Worm (Caenorhabditis elegans) whole organism, L4 larva: ENCODE results near the gene B0272.3.

Experiments used
- Y5F2A.4 ChIP-seq: fragments of 200-800 bp; sonication (Bioruptor generic); optimal IDR thresholded peaks from 2 replicates; lab custom pipeline; 2018; ENCODE audit warnings: mild to moderate bottlenecking, missing genetic modification characterization, missing compliant biosample characterization
- Y75B8A.6 ChIP-seq: fragments of 200-800 bp; sonication (Bioruptor generic); IDR thresholded peaks from 2 replicates; pipeline ENCODE4 v1.3.6; 2022; ENCODE audit warnings: missing genetic modification reagents, missing genetic modification characterization, missing compliant biosample characterization
- aha-1 ChIP-seq: fragments of 150-350 bp; peaks from one replicate; lab custom pipeline; 2014; ENCODE audit warnings: missing biosample characterization, missing genetic modification characterization
- ama-1 ChIP-seq: fragments of 150-350 bp; optimal IDR thresholded peaks from 2 replicates; lab custom pipeline; 2014; ENCODE audit warnings: inconsistent platforms, mixed read lengths
- ceh-20 ChIP-seq: fragments of 200-800 bp; sonication (Bioruptor generic); IDR thresholded peaks from 2 replicates; pipeline ENCODE4 v1.3.6; 2022; ENCODE audit warnings: missing genetic modification reagents, missing genetic modification characterization, missing compliant biosample characterization
- ceh-44 ChIP-seq: fragments of 200-800 bp; sonication (Bioruptor generic); IDR thresholded peaks from 2 replicates; pipeline ENCODE4 v1.3.6; 2022; ENCODE audit warnings: missing genetic modification reagents, missing genetic modification characterization, missing compliant biosample characterization
- ces-1 ChIP-seq: fragments of 150-350 bp; sonication (generic microtip); optimal IDR thresholded peaks from 4 replicates; lab custom pipeline; 2014; ENCODE audit warnings: missing biosample characterization, missing genetic modification reagents, missing genetic modification characterization
- ctbp-1 ChIP-seq: fragments of 200-800 bp; sonication (Bioruptor generic); IDR thresholded peaks from 2 replicates; pipeline ENCODE4 v1.3.6; 2022; ENCODE audit warnings: missing genetic modification reagents, missing genetic modification characterization, missing compliant biosample characterization
- daf-16 ChIP-seq, 3 experiments: sonication (generic microtip); optimal IDR thresholded peaks; 2 replicates each; lab custom pipeline; 2016 to 2017; ENCODE audit warnings: missing genetic modification characterization in 3 of 3, missing genetic modification reagents in 3 of 3, mild to moderate bottlenecking in 2 of 3, missing compliant biosample characterization in 2 of 3, missing biosample characterization in 1 of 3, moderate library complexity in 1 of 3
- daf-19 ChIP-seq: fragments of 200-800 bp; sonication (Bioruptor generic); conservative IDR thresholded peaks from 2 replicates; pipeline ENCODE4 v1.3.6; 2022; ENCODE audit warnings: missing genetic modification characterization, missing compliant biosample characterization
- daf-8 ChIP-seq: fragments of 200-800 bp; sonication (Bioruptor generic); IDR thresholded peaks from 2 replicates; pipeline ENCODE4 v1.3.6; 2022; ENCODE audit warnings: missing genetic modification characterization, missing compliant biosample characterization
- dmd-6 ChIP-seq: fragments of 200-800 bp; sonication (Bioruptor generic); IDR thresholded peaks from 2 replicates; pipeline ENCODE4 v1.3.6; 2022; ENCODE audit warnings: missing genetic modification reagents, missing genetic modification characterization, missing compliant biosample characterization
- dmd-8 ChIP-seq: fragments of 200-800 bp; sonication (Bioruptor generic); IDR thresholded peaks from 2 replicates; pipeline ENCODE4 v1.3.6; 2022; ENCODE audit warnings: missing genetic modification characterization, missing compliant biosample characterization
- dmd-9 ChIP-seq: fragments of 200-800 bp; sonication (Bioruptor generic); IDR thresholded peaks from 2 replicates; pipeline ENCODE4 v1.3.6; 2022; ENCODE audit warnings: missing genetic modification reagents, missing genetic modification characterization, missing compliant biosample characterization
- dve-1 ChIP-seq: sonication (generic microtip); optimal IDR thresholded peaks from 2 replicates; lab custom pipeline; 2017; ENCODE audit warnings: antibody characterized with exemption, mild to moderate bottlenecking, missing genetic modification characterization, missing compliant biosample characterization; ENCODE audit not compliant: insufficient read depth
- egl-43 ChIP-seq: fragments of 200-800 bp; sonication (Bioruptor generic); IDR thresholded peaks from 2 replicates; pipeline ENCODE4 v1.3.6; 2022; ENCODE audit warnings: missing genetic modification reagents, missing genetic modification characterization, missing compliant biosample characterization
- fkh-10 ChIP-seq: fragments of 150-350 bp; optimal IDR thresholded peaks from 2 replicates; lab custom pipeline; 2014; ENCODE audit warnings: missing biosample characterization, missing genetic modification reagents, missing genetic modification characterization
- hlh-11 ChIP-seq: fragments of 200-800 bp; sonication (Bioruptor generic); optimal IDR thresholded peaks from 2 replicates; lab custom pipeline; 2018; ENCODE audit warnings: mild to moderate bottlenecking, missing genetic modification characterization, missing compliant biosample characterization
- hmg-1.1 ChIP-seq: fragments of 200-800 bp; sonication (Bioruptor generic); IDR thresholded peaks from 2 replicates; pipeline ENCODE4 v1.3.6; 2022; ENCODE audit warnings: missing genetic modification reagents, missing genetic modification characterization, missing compliant biosample characterization
- lim-7 ChIP-seq: fragments of 200-800 bp; sonication (Bioruptor generic); IDR thresholded peaks from 2 replicates; pipeline ENCODE4 v1.3.6; 2022; ENCODE audit warnings: missing genetic modification characterization, missing compliant biosample characterization
- lin-15B ChIP-seq: fragments of 150-350 bp; sonication (generic microtip); optimal IDR thresholded peaks from 3 replicates; lab custom pipeline; 2014; ENCODE audit warnings: missing biosample characterization, missing genetic modification characterization
- lin-29 ChIP-seq: fragments of 200-800 bp; sonication (Bioruptor generic); IDR thresholded peaks from 2 replicates; pipeline ENCODE4 v1.3.6; 2022; ENCODE audit warnings: missing genetic modification reagents, missing genetic modification characterization, missing compliant biosample characterization
- lin-38 ChIP-seq: fragments of 200-800 bp; sonication (Bioruptor generic); IDR thresholded peaks from 2 replicates; pipeline ENCODE4 v1.3.6; 2022; ENCODE audit warnings: missing genetic modification reagents, missing genetic modification characterization, missing compliant biosample characterization
- lir-3 ChIP-seq: sonication (generic microtip); optimal IDR thresholded peaks from 2 replicates; lab custom pipeline; 2016; ENCODE audit warnings: mild to moderate bottlenecking, missing genetic modification characterization, missing compliant biosample characterization
- mdt-29 ChIP-seq: fragments of 200-800 bp; sonication (Bioruptor generic); IDR thresholded peaks from 2 replicates; pipeline ENCODE4 v1.3.6; 2022; ENCODE audit warnings: missing genetic modification reagents, missing genetic modification characterization, missing compliant biosample characterization
- mep-1 ChIP-seq: fragments of 150-350 bp; sonication (generic microtip); optimal IDR thresholded peaks from 3 replicates; lab custom pipeline; 2014; ENCODE audit warnings: missing biosample characterization, missing genetic modification characterization
- mes-2 ChIP-seq: sonication (generic microtip); optimal IDR thresholded peaks from 2 replicates; lab custom pipeline; 2016; ENCODE audit warnings: missing genotype, mild to moderate bottlenecking, missing genetic modification characterization, missing compliant biosample characterization; ENCODE audit not compliant: poor library complexity, severe bottlenecking
- mxl-2 ChIP-seq: fragments of 200-800 bp; sonication (Bioruptor generic); conservative IDR thresholded peaks from 2 replicates; pipeline ENCODE4 v1.3.6; 2022; ENCODE audit warnings: missing genetic modification reagents, missing genetic modification characterization, missing compliant biosample characterization
- nhr-102 ChIP-seq: sonication (generic microtip); optimal IDR thresholded peaks from 2 replicates; lab custom pipeline; 2016; ENCODE audit warnings: mild to moderate bottlenecking, missing genetic modification characterization, moderate library complexity, missing compliant biosample characterization
- nhr-11 ChIP-seq: fragments of 150-350 bp; optimal IDR thresholded peaks from 2 replicates; lab custom pipeline; 2014; ENCODE audit warnings: missing biosample characterization, missing genetic modification characterization
- nhr-111 ChIP-seq: fragments of 200-800 bp; sonication (Bioruptor generic); optimal IDR thresholded peaks from 2 replicates; lab custom pipeline; 2018; ENCODE audit warnings: mild to moderate bottlenecking, missing genetic modification characterization, missing compliant biosample characterization
- nhr-237 ChIP-seq: sonication (generic microtip); optimal IDR thresholded peaks from 2 replicates; lab custom pipeline; 2017; ENCODE audit warnings: missing biosample characterization, missing genetic modification characterization
- nhr-42 ChIP-seq: fragments of 200-800 bp; sonication (Bioruptor generic); IDR thresholded peaks from 2 replicates; pipeline ENCODE4 v1.3.6; 2022; ENCODE audit warnings: missing genetic modification characterization, missing compliant biosample characterization
- nhr-6 ChIP-seq: fragments of 150-350 bp; optimal IDR thresholded peaks from 2 replicates; lab custom pipeline; 2014; ENCODE audit warnings: missing biosample characterization, missing genetic modification characterization
- nhr-76 ChIP-seq: fragments of 150-350 bp; optimal IDR thresholded peaks from 2 replicates; lab custom pipeline; 2014; ENCODE audit warnings: missing biosample characterization, missing genetic modification characterization
- pha-4 ChIP-seq, 2 experiments: fragments of 150-350 bp in 1 of 2; fragments of 200-800 bp in 1 of 2; sonication (Bioruptor generic) in 1 of 2; IDR thresholded peaks in 1 of 2; optimal IDR thresholded peaks in 1 of 2; 2 replicates each; pipeline versions ENCODE4 v1.3.6 to Lab custom; 2014 to 2022; ENCODE audit warnings: missing genetic modification characterization in 2 of 2, missing genetic modification reagents in 2 of 2, missing biosample characterization in 1 of 2, missing compliant biosample characterization in 1 of 2
- pqm-1 ChIP-seq: sonication (generic microtip); optimal IDR thresholded peaks from 2 replicates; lab custom pipeline; 2017; ENCODE audit warnings: missing biosample characterization, missing genetic modification characterization
- saeg-2 ChIP-seq: fragments of 200-800 bp; sonication (Bioruptor generic); IDR thresholded peaks from 2 replicates; pipeline ENCODE4 v1.3.6; 2022; ENCODE audit warnings: missing genetic modification reagents, missing genetic modification characterization, missing compliant biosample characterization
- sdz-12 ChIP-seq: fragments of 200-800 bp; sonication (Bioruptor generic); optimal IDR thresholded peaks from 2 replicates; lab custom pipeline; 2018; ENCODE audit warnings: mild to moderate bottlenecking, missing genetic modification characterization, missing compliant biosample characterization
- set-16 ChIP-seq: fragments of 200-800 bp; sonication (Bioruptor generic); IDR thresholded peaks from 2 replicates; pipeline ENCODE4 v1.3.6; 2022; ENCODE audit warnings: missing genetic modification reagents, missing genetic modification characterization, missing compliant biosample characterization
- snpc-4 ChIP-seq: fragments of 150-350 bp; optimal IDR thresholded peaks from 2 replicates; lab custom pipeline; 2014; ENCODE audit warnings: missing biosample characterization, missing genetic modification characterization
- tag-97 ChIP-seq: fragments of 200-800 bp; sonication (Bioruptor generic); IDR thresholded peaks from 2 replicates; pipeline ENCODE4 v1.3.6; 2022; ENCODE audit warnings: missing genetic modification characterization, missing compliant biosample characterization
- unc-62 ChIP-seq, 3 experiments: fragments of 150-350 bp in 1 of 3; sonication (generic microtip); optimal IDR thresholded peaks in 2 of 3; peaks in 1 of 3; 1 replicate in 1 of 3; 2 replicates in 2 of 3; lab custom pipeline; 2014 to 2017; ENCODE audit warnings: missing biosample characterization in 3 of 3, missing genetic modification characterization in 3 of 3, missing genetic modification reagents in 3 of 3, missing genotype in 1 of 3
- zip-2 ChIP-seq: fragments of 150-350 bp; optimal IDR thresholded peaks from 2 replicates; lab custom pipeline; 2014; ENCODE audit warnings: missing biosample characterization, missing genetic modification characterization
- ztf-11 ChIP-seq: fragments of 150-350 bp; optimal IDR thresholded peaks from 2 replicates; lab custom pipeline; 2014; ENCODE audit warnings: missing biosample characterization, missing genetic modification characterization

Gene B0272.3

ce11 chrX:9411675-9412074 is 19.6 kb upstream of the B0272.3 start:
- TF ChIP-seq aha-1 (tag; lab: Kevin White, UChicago) = no peak
- no peak for TF ChIP-seq tag-97 (GFP tag; lab: Robert Waterston, UW)
- no peak for TF ChIP-seq ama-1 (lab: Kevin White, UChicago)
- TF ChIP-seq lir-3 (tag; lab: Kevin White, UChicago) = no peak
- no peak for TF ChIP-seq nhr-102
- no peak for TF ChIP-seq set-16 (GFP tag; lab: Robert Waterston, UW)
- TF ChIP-seq Y75B8A.6 (GFP tag; lab: Robert Waterston, UW) = no peak
- no peak for TF ChIP-seq nhr-6
- TF ChIP-seq snpc-4 (tag; lab: Kevin White, UChicago) = no peak
- TF ChIP-seq Y5F2A.4 (GFP tag; lab: Kevin White, UChicago) = no peak
- TF ChIP-seq daf-8 (GFP tag; lab: Robert Waterston, UW) = no peak
- TF ChIP-seq daf-19 (GFP tag; lab: Robert Waterston, UW) = no peak
- no peak for TF ChIP-seq fkh-10
- TF ChIP-seq zip-2 (tag; lab: Kevin White, UChicago) = no peak
- TF ChIP-seq nhr-76 (tag; lab: Kevin White, UChicago) = no peak
- TF ChIP-seq, all 104 proteins: peak for 0

- TF ChIP-seq saeg-2 (GFP tag; lab: Robert Waterston, UW) (no peak), lin-29 (GFP tag; lab: Robert Waterston, UW) (no peak), unc-62 (GFP tag; optimal IDR thresholded peaks at IDR 0.05 in 1 of 2; lab: Kevin White, UChicago) (peak in 1 of 2 experiments; percentile 91), unc-62 (tag; optimal IDR thresholded peaks at IDR 0.05; lab: Kevin White, UChicago) (no peak), dmd-8 (no peak), nhr-237 (tag; lab: Kevin White, UChicago) (no peak), tag-97 (GFP tag; lab: Robert Waterston, UW) (no peak)
Observed at ce11 chrX:9417326-9417725, 13.9 kb upstream of the B0272.3 start.

ce11 chrX:9417948-9418347 is 13.3 kb upstream of the B0272.3 start:
- no peak for TF ChIP-seq pqm-1 (tag; lab: Kevin White, UChicago)
- no peak for TF ChIP-seq ces-1 (GFP tag; lab: Kevin White, UChicago)
- TF ChIP-seq mdt-29 (GFP tag; lab: Robert Waterston, UW) = no peak
- TF ChIP-seq dmd-9 (GFP tag; lab: Robert Waterston, UW) = no peak
- TF ChIP-seq dmd-6 (GFP tag; lab: Robert Waterston, UW) = no peak
- no peak for TF ChIP-seq nhr-42 (GFP tag; lab: Robert Waterston, UW)
- TF ChIP-seq pha-4 (GFP tag; IDR thresholded peaks at IDR 0.05; lab: Robert Waterston, UW) = no peak
- TF ChIP-seq pha-4 (tag; optimal IDR thresholded peaks at IDR 0.05; lab: Kevin White, UChicago) = no peak
- TF ChIP-seq mes-2 (tag; lab: Kevin White, UChicago) = no peak
- no peak for TF ChIP-seq sdz-12 (GFP tag; lab: Kevin White, UChicago)
- no peak for TF ChIP-seq nhr-11 (tag; lab: Kevin White, UChicago)
- TF ChIP-seq ctbp-1 (GFP tag; lab: Robert Waterston, UW) = no peak
- TF ChIP-seq lin-15B (tag; lab: Kevin White, UChicago) = no peak
- TF ChIP-seq ama-1 (lab: Kevin White, UChicago) = no peak
- TF ChIP-seq saeg-2 (GFP tag; lab: Robert Waterston, UW) = no peak
- TF ChIP-seq ztf-11 (tag; lab: Kevin White, UChicago) = no peak
- TF ChIP-seq lin-38 = no peak

ce11 chrX:9428059-9428458 is 3.2 kb upstream of the B0272.3 start, which contains the start of gene B0272.4:
TSS of gene B0272.4 (plus strand) at chrX:9428431.
- TF ChIP-seq egl-43 = no peak
- TF ChIP-seq mxl-2 (GFP tag; lab: Robert Waterston, UW) = no peak
- no peak for TF ChIP-seq daf-16 (GFP tag; optimal IDR thresholded peaks at IDR 0.05; lab: Kevin White, UChicago)
- TF ChIP-seq daf-16 (tag; optimal IDR thresholded peaks at IDR 0.05; lab: Kevin White, UChicago) = peak; percentile 95
- peak; percentile 44; the same call in 1 of the 2 replicates for TF ChIP-seq ceh-20 (GFP tag; lab: Robert Waterston, UW)
- TF ChIP-seq nhr-76 (tag; lab: Kevin White, UChicago) = no peak
- TF ChIP-seq mep-1 (tag; lab: Kevin White, UChicago) = peak; percentile 35
- TF ChIP-seq tag-97 (GFP tag; lab: Robert Waterston, UW) = no peak
- peak; percentile 47 for TF ChIP-seq hlh-11 (tag; lab: Kevin White, UChicago)
- TF ChIP-seq lim-7 (GFP tag; lab: Robert Waterston, UW) = no peak
- TF ChIP-seq ceh-44 = no peak
- TF ChIP-seq dmd-6 (GFP tag; lab: Robert Waterston, UW) = peak; percentile 42
- no peak for TF ChIP-seq lin-38
- peak; percentile 63 for TF ChIP-seq pqm-1 (tag; lab: Kevin White, UChicago)
- no peak for TF ChIP-seq sdz-12 (GFP tag; lab: Kevin White, UChicago)
- TF ChIP-seq dve-1 (tag; lab: Kevin White, UChicago) = peak; percentile 76
- no peak for TF ChIP-seq hmg-1.1 (GFP tag; lab: Robert Waterston, UW)
- TF ChIP-seq nhr-111 = no peak
